Worm (Caenorhabditis elegans): Measurements from ENCODE around the gene mab-23.

The mab-23 gene

DNA sequence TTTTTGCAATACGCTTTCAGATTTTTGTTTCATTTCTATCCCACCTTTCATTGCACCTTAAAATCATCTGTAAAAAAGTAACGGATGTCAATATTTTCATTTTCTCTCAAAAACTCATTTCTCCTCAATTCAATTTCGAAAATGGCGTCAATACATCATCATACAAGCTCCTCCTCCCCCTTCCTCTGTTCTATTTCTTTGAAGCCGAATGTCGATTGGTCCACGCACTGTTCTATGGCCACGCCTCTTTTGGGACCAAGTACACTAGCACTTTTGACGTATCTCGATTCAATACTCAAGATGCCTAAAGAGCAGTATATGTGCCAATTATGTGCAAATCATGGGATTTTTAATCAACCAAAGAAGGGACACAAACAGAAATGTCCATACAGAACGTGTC is at the start of gene mab-23:
TSS of gene mab-23 (plus strand) at position 301 of the 400 bp plus-strand sequence.
- TF ChIP-seq unc-62 (GFP tag; optimal IDR thresholded peaks at IDR 0.05) = no peak

- TF ChIP-seq unc-62 (GFP tag; optimal IDR thresholded peaks at IDR 0.05) = no peak
These were observed 44.2 kb upstream of the mab-23 start, which contains the start of gene srg-32 for ce11 chrV:10588694-10589093. Gene srg-32 (minus strand): TSS chrV:10588794.

ce11 chrV:10589774-10590528 is 42.9 kb upstream of the mab-23 start, which contains the start of gene ttr-23:
Gene ttr-23 (minus strand): TSS chrV:10589860.
- TF ChIP-seq unc-62 (GFP tag; optimal IDR thresholded peaks at IDR 0.05) = no peak

ce11 chrV:10592479-10592878 is 40.4 kb upstream of the mab-23 start, which contains the start of gene T21C9.9:
Gene T21C9.9 (minus strand): TSS chrV:10592579.
- TF ChIP-seq unc-62 (GFP tag; optimal IDR thresholded peaks at IDR 0.05) = no peak

- TF ChIP-seq unc-62 (GFP tag; optimal IDR thresholded peaks at IDR 0.05) = no peak
These were observed 38.0 kb upstream of the mab-23 start, which contains the start of gene T21C9.11 for ce11 chrV:10594810-10595209. Gene T21C9.11 (minus strand): TSS chrV:10594910.

ce11 chrV:10597234-10597633 is 35.6 kb upstream of the mab-23 start, which contains the start of gene T21C9.13:
Gene T21C9.13 (plus strand): TSS chrV:10597266.
- no peak for TF ChIP-seq unc-62 (GFP tag; optimal IDR thresholded peaks at IDR 0.05)

DNA sequence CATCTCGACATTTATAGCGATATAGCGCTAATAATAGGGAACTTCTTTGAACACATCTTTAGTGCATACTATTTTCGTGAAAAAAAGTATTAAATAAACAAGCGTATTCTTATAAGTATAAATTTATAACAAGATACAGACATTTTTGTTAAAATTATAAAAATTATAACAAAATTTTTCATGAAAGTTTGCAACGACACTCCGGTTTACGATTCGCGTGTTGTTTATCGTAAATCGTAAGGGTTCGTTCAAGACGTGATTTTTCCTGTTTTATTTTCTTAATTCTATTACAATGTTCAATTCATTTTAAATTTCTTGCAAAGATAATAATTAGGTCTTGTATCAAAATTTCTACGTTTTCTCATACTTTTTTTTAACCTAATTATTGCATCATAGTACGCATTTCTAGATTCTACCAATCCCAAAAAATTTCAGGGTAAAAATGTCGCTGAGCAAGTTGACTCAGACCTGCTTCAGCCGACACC is 34.1 kb upstream of the mab-23 start, which contains the start of gene scpl-4:
TSS of gene scpl-4 (plus strand) at position 435 of the 485 bp plus-strand sequence.
- no peak for TF ChIP-seq unc-62 (GFP tag; optimal IDR thresholded peaks at IDR 0.05)

DNA sequence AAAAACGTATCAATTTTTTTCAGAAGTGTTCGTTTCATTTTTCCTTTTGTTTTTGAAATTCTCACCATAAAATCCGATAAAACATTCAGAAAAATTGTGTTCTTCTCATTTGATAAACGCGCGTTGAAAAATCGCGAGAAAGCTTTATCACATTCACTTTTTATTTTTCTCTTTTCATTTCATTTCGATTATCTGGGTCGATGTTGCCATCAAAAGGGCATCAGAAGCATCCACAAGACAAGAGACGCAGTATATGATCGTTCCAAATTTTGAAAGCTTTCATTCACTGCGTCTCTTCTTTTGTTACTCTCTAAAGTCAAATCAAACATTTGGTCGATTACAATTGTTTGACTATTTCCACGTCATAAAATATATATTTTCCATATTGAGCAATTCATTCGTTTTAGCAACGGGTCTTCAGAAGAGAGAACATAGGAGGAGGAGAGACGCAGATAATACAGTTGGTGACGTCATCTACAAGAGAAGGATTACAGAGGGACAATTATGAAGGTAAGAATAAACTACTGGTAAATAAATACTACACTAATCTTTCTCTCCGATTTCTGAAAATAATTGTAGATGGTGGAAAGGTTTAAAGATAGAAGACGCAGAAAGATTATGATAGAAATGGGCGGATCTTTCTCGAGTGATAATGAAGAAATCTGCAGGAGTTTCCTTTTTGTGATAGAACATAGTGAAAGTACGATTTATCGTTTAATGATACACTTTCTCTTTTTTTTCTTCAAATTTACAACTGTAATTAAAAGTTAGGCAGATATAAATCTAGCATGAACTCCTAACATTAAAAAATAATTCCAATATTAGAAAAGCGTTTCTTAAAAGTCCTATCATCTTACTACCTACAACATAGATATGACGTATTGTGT is 30.6 kb upstream of the mab-23 start, which contains the start of gene H27A22.1:
TSS of gene H27A22.1 (plus strand) at position 505 of the 887 bp plus-strand sequence.
- no peak for TF ChIP-seq unc-62 (GFP tag; optimal IDR thresholded peaks at IDR 0.05)

ce11 chrV:10615496-10615895 is 17.4 kb upstream of the mab-23 start, which contains the start of gene H09F14.1:
Gene H09F14.1 (minus strand): TSS chrV:10615596.
- TF ChIP-seq unc-62 (GFP tag; optimal IDR thresholded peaks at IDR 0.05) = no peak

- no peak for TF ChIP-seq unc-62 (GFP tag; optimal IDR thresholded peaks at IDR 0.05)
These were observed 2.4 kb upstream of the mab-23 start for ce11 chrV:10630497-10630896.

DNA sequence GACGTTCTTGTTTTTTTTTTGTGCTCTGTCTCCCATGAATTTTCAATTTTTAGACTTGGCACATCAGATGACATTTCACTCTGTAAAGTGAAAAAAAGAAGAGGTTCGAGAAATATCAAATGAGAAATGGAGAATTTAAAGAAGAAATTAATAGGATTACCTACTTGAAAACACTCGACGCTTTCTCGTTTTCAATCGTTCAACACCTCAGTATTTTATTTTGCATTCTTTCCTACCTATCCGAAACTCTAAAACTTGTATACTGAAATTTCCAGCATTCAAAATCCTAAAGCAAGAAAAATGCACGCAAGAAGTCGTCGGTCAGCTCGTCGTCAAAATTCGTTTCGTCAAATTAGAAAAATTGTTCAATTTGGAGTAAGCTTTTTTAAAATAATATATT is 2.9 kb downstream of the mab-23 start, which contains the start of gene kvs-2:
TSS of gene kvs-2 (plus strand) at position 301 of the 400 bp plus-strand sequence.
- TF ChIP-seq unc-62 (GFP tag; optimal IDR thresholded peaks at IDR 0.05) = no peak

DNA sequence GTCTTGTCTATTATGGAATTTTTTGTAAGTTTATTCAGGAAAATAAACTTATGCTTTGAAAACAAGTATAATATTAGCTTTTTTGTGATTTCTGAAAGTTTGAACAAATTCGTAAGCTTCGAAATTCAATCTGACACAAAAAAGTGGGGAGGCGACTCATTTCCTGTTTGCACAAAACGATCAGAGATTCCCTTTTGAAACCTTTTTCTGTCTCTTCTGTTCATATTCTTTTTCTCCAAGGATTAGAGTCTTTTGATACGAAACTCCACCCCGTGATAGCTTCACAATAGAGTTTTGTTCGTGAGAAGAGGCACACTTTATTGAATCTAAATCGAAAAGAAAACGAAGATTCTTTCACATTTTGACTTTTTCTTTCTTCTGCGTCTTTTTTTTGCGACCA is 8.1 kb downstream of the mab-23 start:
- TF ChIP-seq unc-62 (GFP tag; optimal IDR thresholded peaks at IDR 0.05) = no peak

DNA sequence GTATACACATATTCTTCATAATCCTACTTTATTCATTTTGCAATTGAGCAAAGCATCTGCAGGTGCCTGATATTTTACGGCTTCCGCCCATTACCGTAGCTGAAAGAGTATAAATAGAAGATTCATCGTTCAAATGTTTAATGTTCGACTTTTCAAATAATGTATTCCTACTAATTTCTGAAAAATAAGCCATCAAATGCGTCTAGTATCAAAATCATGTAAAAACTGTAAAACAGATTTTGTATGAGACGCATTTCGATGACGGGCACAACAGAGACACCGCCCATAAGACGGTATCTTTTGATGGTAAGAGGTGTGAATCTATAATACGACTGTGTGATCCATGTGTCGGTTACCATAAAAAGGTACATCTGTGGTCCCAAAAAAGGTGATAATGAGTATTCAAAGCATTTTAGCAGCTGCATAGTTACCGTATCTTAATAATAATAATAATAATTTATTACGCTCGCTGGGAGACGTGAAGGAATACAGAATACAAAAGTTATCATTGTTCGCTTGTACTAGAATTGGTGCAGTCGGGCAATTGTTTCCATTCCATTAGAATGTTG is 14.3 kb downstream of the mab-23 start, which contains the start of the genes C32C4.3 and C32C4.16:
TSS of gene C32C4.3 (minus strand) at position 101 of the 569 bp plus-strand sequence.
TSS of gene C32C4.16 (plus strand) at position 519 of the 569 bp plus-strand sequence.
- TF ChIP-seq unc-62 (GFP tag; optimal IDR thresholded peaks at IDR 0.05) = no peak

DNA sequence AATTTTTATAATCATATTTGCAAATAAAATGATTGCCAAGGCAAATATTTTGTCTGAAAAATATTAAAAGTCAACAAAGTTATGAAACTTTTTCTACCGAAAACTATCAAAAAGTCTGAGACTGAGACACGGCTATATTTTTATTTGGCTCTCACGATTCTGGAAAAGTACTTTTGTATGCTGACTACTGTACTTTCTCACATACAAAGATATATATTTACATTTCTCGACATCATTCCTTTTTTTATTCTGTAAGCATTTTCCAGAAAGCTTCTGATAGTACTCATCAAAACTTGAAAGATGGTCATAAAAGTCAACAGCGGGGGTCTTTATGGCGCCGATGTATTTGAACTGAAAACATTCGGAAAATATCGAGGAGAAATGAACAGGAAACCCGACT is 15.3 kb downstream of the mab-23 start, which contains the start of gene aqp-6:
TSS of gene aqp-6 (plus strand) at position 301 of the 400 bp plus-strand sequence.
- TF ChIP-seq unc-62 (GFP tag; optimal IDR thresholded peaks at IDR 0.05) = no peak

DNA sequence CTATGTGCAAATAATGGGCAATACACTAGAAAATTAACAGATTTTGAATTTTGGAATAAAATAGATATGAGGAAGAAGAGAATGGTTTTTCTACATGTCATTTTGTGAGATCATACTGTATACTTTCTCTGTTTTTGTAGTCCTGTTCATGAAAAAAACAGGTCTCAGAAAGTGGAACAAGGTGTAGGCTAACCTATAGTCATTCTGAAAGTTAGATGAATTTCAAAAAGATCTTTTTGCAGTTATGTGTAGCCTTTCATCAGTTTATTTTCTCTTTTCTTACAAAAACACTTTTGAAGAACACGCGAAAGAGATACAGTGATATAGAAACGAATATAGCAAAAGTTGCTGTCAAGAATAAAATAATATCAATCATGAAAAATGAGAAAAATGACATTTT is 21.3 kb downstream of the mab-23 start, which contains the start of gene ugt-35:
TSS of gene ugt-35 (minus strand) at position 101 of the 400 bp plus-strand sequence.
- TF ChIP-seq unc-62 (GFP tag; optimal IDR thresholded peaks at IDR 0.05) = no peak

All from whole organism, dauer.